Fruit fly (Drosophila melanogaster) whole organism, embryonic: ENCODE results near the gene ssp.

ENCODE experiments used
- Asciz ChIP-seq: fragments of 200-800 bp; sonication (Bioruptor generic); optimal IDR thresholded peaks from 2 replicates; lab custom pipeline; 2017; ENCODE audit warnings: missing biosample characterization, mild to moderate bottlenecking, missing genetic modification characterization, missing genetic modification reagents
- CG10209 ChIP-seq: fragments of 200-800 bp; sonication (Bioruptor generic); optimal IDR thresholded peaks from 3 replicates; lab custom pipeline; 2017; ENCODE audit warnings: missing biosample characterization, mild to moderate bottlenecking, missing genetic modification characterization, missing genetic modification reagents
- CG10366 ChIP-seq: fragments of 200-800 bp; sonication (Bioruptor generic); IDR thresholded peaks from 2 replicates; pipeline ENCODE4 v1.3.6; 2022; ENCODE audit warnings: missing biosample characterization, missing genetic modification characterization
- CG10462 ChIP-seq: fragments of 200-800 bp; sonication (Bioruptor generic); optimal IDR thresholded peaks from 2 replicates; lab custom pipeline; 2016; ENCODE audit warnings: missing biosample characterization, missing genetic modification characterization
- CG11560 ChIP-seq: fragments of 200-800 bp; sonication (Bioruptor generic); IDR thresholded peaks from 3 replicates; pipeline ENCODE4 v1.3.6; 2022; ENCODE audit warnings: missing biosample characterization, missing genetic modification characterization
- CG12071 ChIP-seq: fragments of 200-800 bp; sonication (Bioruptor generic); optimal IDR thresholded peaks from 3 replicates; lab custom pipeline; 2018; ENCODE audit warnings: missing biosample characterization, mild to moderate bottlenecking, missing genetic modification characterization
- CG13287 ChIP-seq: fragments of 200-800 bp; sonication (Bioruptor generic); IDR thresholded peaks from 2 replicates; pipeline ENCODE4 v1.3.6; 2022; ENCODE audit warnings: missing biosample characterization, missing genetic modification characterization; ENCODE audit not compliant: partially characterized antibody
- CG15601 ChIP-seq: fragments of 200-800 bp; sonication (Bioruptor generic); optimal IDR thresholded peaks from 3 replicates; lab custom pipeline; 2019; ENCODE audit warnings: missing biosample characterization, mild to moderate bottlenecking, missing genetic modification characterization, moderate library complexity
- CG1647 ChIP-seq: fragments of 200-800 bp; sonication (Bioruptor generic); optimal IDR thresholded peaks from 3 replicates; lab custom pipeline; 2016; ENCODE audit warnings: missing biosample characterization, missing genetic modification characterization
- CG16813 ChIP-seq: fragments of 200-800 bp; sonication (Bioruptor generic); IDR thresholded peaks from 3 replicates; pipeline ENCODE4 v1.3.6; 2022; ENCODE audit warnings: missing biosample characterization, missing genetic modification characterization; ENCODE audit not compliant: partially characterized antibody
- CG17802 ChIP-seq: fragments of 200-800 bp; sonication (Bioruptor generic); optimal IDR thresholded peaks from 2 replicates; lab custom pipeline; 2018; ENCODE audit warnings: missing biosample characterization, mild to moderate bottlenecking, missing genetic modification characterization, moderate library complexity
- CG17912 ChIP-seq: fragments of 200-800 bp; sonication (Bioruptor generic); optimal IDR thresholded peaks from 2 replicates; lab custom pipeline; 2018; ENCODE audit warnings: missing biosample characterization, mild to moderate bottlenecking, missing genetic modification characterization
- CG30403 ChIP-seq: fragments of 200-800 bp; sonication (Bioruptor generic); optimal IDR thresholded peaks from 3 replicates; lab custom pipeline; 2016; ENCODE audit warnings: missing biosample characterization, missing genetic modification characterization
- CG4854 ChIP-seq: fragments of 200-800 bp; sonication (Bioruptor generic); optimal IDR thresholded peaks from 2 replicates; lab custom pipeline; 2016; ENCODE audit warnings: missing biosample characterization, missing genetic modification characterization, inconsistent platforms
- CG6854 ChIP-seq: fragments of 200-800 bp; sonication (Bioruptor generic); optimal IDR thresholded peaks from 3 replicates; lab custom pipeline; 2017; ENCODE audit warnings: missing biosample characterization, mild to moderate bottlenecking, missing genetic modification characterization
- CG8089 ChIP-seq: fragments of 200-800 bp; sonication (Bioruptor generic); optimal IDR thresholded peaks from 3 replicates; lab custom pipeline; 2016; ENCODE audit warnings: missing biosample characterization, missing genetic modification characterization
- CG8924 ChIP-seq: fragments of 200-800 bp; optimal IDR thresholded peaks from 3 replicates; lab custom pipeline; 2019; ENCODE audit warnings: missing biosample characterization, mild to moderate bottlenecking, missing genetic modification characterization, moderate library complexity
- CG9437 ChIP-seq: fragments of 200-800 bp; sonication (Bioruptor generic); optimal IDR thresholded peaks from 2 replicates; lab custom pipeline; 2018; ENCODE audit warnings: missing biosample characterization, mild to moderate bottlenecking, missing genetic modification characterization
- CG9932 ChIP-seq: fragments of 200-800 bp; sonication (Bioruptor generic); IDR thresholded peaks from 2 replicates; pipeline ENCODE4 v1.3.6; 2022; ENCODE audit warnings: missing biosample characterization, missing genetic modification characterization
- CrebB ChIP-seq: fragments of 200-800 bp; sonication (Bioruptor generic); optimal IDR thresholded peaks from 3 replicates; lab custom pipeline; 2018; ENCODE audit warnings: missing biosample characterization, mild to moderate bottlenecking, missing genetic modification characterization
- Ets65A ChIP-seq: fragments of 200-800 bp; sonication (Bioruptor generic); peaks from one replicate; lab custom pipeline; 2016; ENCODE audit warnings: missing biosample characterization, missing genetic modification characterization
- Hmx ChIP-seq: fragments of 200-800 bp; sonication (Bioruptor generic); optimal IDR thresholded peaks from 2 replicates; lab custom pipeline; 2016; ENCODE audit warnings: missing biosample characterization, missing genetic modification characterization
- Hr78 ChIP-seq, 2 experiments: fragments of 200-800 bp in 1 of 2; fragments of >200 bp in 1 of 2; sonication (Bioruptor generic) in 1 of 2; optimal IDR thresholded peaks; 2 replicates each; lab custom pipeline; 2017 to 2019; ENCODE audit warnings: missing biosample characterization in 2 of 2, missing genetic modification characterization in 2 of 2, mild to moderate bottlenecking in 1 of 2, moderate library complexity in 1 of 2
- Myb ChIP-seq: fragments of 200-800 bp; sonication (Bioruptor generic); optimal IDR thresholded peaks from 2 replicates; lab custom pipeline; 2016; ENCODE audit warnings: missing biosample characterization, missing genetic modification characterization
- Sin3A ChIP-seq: fragments of >200 bp; optimal IDR thresholded peaks from 2 replicates; lab custom pipeline; 2018
- Sry-β ChIP-seq: fragments of 200-800 bp; sonication (Bioruptor generic); optimal IDR thresholded peaks from 2 replicates; lab custom pipeline; 2018; ENCODE audit warnings: missing biosample characterization, mild to moderate bottlenecking, missing genetic modification characterization, moderate library complexity
- btn ChIP-seq: fragments of 200-800 bp; sonication (Bioruptor generic); optimal IDR thresholded peaks from 2 replicates; lab custom pipeline; 2016; ENCODE audit warnings: missing biosample characterization, missing genetic modification characterization
- ci ChIP-seq: fragments of 200-800 bp; sonication (Bioruptor generic); IDR thresholded peaks from 3 replicates; pipeline ENCODE4 v1.3.6; 2022; ENCODE audit warnings: missing biosample characterization, missing genetic modification characterization
- croc ChIP-seq: fragments of 200-800 bp; sonication (Bioruptor generic); conservative IDR thresholded peaks from 3 replicates; pipeline ENCODE4 v1.3.6; 2022; ENCODE audit warnings: missing biosample characterization, missing genetic modification characterization
- crp ChIP-seq, 2 experiments: fragments of 200-800 bp; sonication (Bioruptor generic); optimal IDR thresholded peaks; 2 replicates in 1 of 2; 3 replicates in 1 of 2; lab custom pipeline; 2017; ENCODE audit warnings: missing biosample characterization in 2 of 2, missing genetic modification characterization in 2 of 2, mild to moderate bottlenecking in 1 of 2, moderate library complexity in 1 of 2
- dan ChIP-seq: fragments of 200-800 bp; sonication (Bioruptor generic); IDR thresholded peaks from 2 replicates; pipeline ENCODE4 v1.3.6; 2022; ENCODE audit warnings: missing biosample characterization, missing genetic modification characterization
- dmrt11E ChIP-seq: fragments of 200-800 bp; sonication (Bioruptor generic); optimal IDR thresholded peaks from 3 replicates; lab custom pipeline; 2018; ENCODE audit warnings: missing biosample characterization, mild to moderate bottlenecking, missing genetic modification characterization, moderate library complexity
- exex ChIP-seq: fragments of 200-800 bp; sonication (Bioruptor generic); optimal IDR thresholded peaks from 4 replicates; lab custom pipeline; 2018; ENCODE audit warnings: missing biosample characterization, mild to moderate bottlenecking, missing genetic modification characterization, moderate library complexity
- fd3F ChIP-seq: fragments of 200-800 bp; sonication (Bioruptor generic); optimal IDR thresholded peaks from 2 replicates; lab custom pipeline; 2018; ENCODE audit warnings: missing biosample characterization, mild to moderate bottlenecking, missing genetic modification characterization, moderate library complexity
- fru ChIP-seq: fragments of >200 bp; optimal IDR thresholded peaks from 2 replicates; lab custom pipeline; 2017
- gro ChIP-seq: fragments of 200-800 bp; sonication (Bioruptor generic); optimal IDR thresholded peaks from 2 replicates; lab custom pipeline; 2016; ENCODE audit warnings: missing biosample characterization, missing genetic modification characterization
- jumu ChIP-seq: fragments of 200-800 bp; sonication (Bioruptor generic); optimal IDR thresholded peaks from 3 replicates; lab custom pipeline; 2016; ENCODE audit warnings: missing biosample characterization, missing genetic modification characterization
- klu ChIP-seq: fragments of 200-800 bp; sonication (Bioruptor generic); IDR thresholded peaks from 2 replicates; pipeline ENCODE4 v1.3.6; 2022; ENCODE audit warnings: missing biosample characterization, missing genetic modification characterization
- lbe ChIP-seq: fragments of 200-800 bp; sonication (Bioruptor generic); optimal IDR thresholded peaks from 2 replicates; lab custom pipeline; 2016; ENCODE audit warnings: missing biosample characterization, mild to moderate bottlenecking, missing genetic modification characterization
- mirr ChIP-seq: fragments of 200-800 bp; sonication (Bioruptor generic); optimal IDR thresholded peaks from 3 replicates; lab custom pipeline; 2018; ENCODE audit warnings: missing biosample characterization, mild to moderate bottlenecking, missing genetic modification characterization
- mld ChIP-seq: fragments of 200-800 bp; sonication (Bioruptor generic); IDR thresholded peaks from 3 replicates; pipeline ENCODE4 v1.3.6; 2022; ENCODE audit warnings: missing biosample characterization, missing genetic modification characterization; ENCODE audit not compliant: partially characterized antibody
- nerfin-1 ChIP-seq: fragments of 200-800 bp; sonication (Bioruptor generic); optimal IDR thresholded peaks from 3 replicates; lab custom pipeline; 2019; ENCODE audit warnings: missing biosample characterization, mild to moderate bottlenecking, missing genetic modification characterization, moderate library complexity
- odd ChIP-seq: fragments of 200-800 bp; sonication (Bioruptor generic); optimal IDR thresholded peaks from 2 replicates; lab custom pipeline; 2017; ENCODE audit warnings: missing biosample characterization, mild to moderate bottlenecking, missing genetic modification characterization
- onecut ChIP-seq: fragments of 200-800 bp; sonication (Bioruptor generic); IDR thresholded peaks from 2 replicates; pipeline ENCODE4 v1.3.6; 2022; ENCODE audit warnings: missing biosample characterization, missing genetic modification characterization
- pho ChIP-seq: fragments of 200-800 bp; sonication (Bioruptor generic); optimal IDR thresholded peaks from 2 replicates; lab custom pipeline; 2016; ENCODE audit warnings: missing biosample characterization, missing genetic modification characterization
- pnt ChIP-seq: fragments of 200-800 bp; sonication (Bioruptor generic); optimal IDR thresholded peaks from 3 replicates; lab custom pipeline; 2016; ENCODE audit warnings: missing biosample characterization, missing genetic modification characterization
- row ChIP-seq: fragments of 200-800 bp; sonication (Bioruptor generic); IDR thresholded peaks from 3 replicates; pipeline ENCODE4 v1.3.6; 2022; ENCODE audit warnings: missing biosample characterization, missing genetic modification characterization
- scrt ChIP-seq: fragments of 200-800 bp; sonication (Bioruptor generic); optimal IDR thresholded peaks from 2 replicates; lab custom pipeline; 2018; ENCODE audit warnings: missing biosample characterization, mild to moderate bottlenecking, missing genetic modification characterization, moderate library complexity
- slou ChIP-seq: fragments of 200-800 bp; sonication (Bioruptor generic); optimal IDR thresholded peaks from 3 replicates; lab custom pipeline; 2016; ENCODE audit warnings: missing biosample characterization, missing genetic modification characterization
- sqz ChIP-seq: fragments of 200-800 bp; sonication (Bioruptor generic); optimal IDR thresholded peaks from 3 replicates; lab custom pipeline; 2018; ENCODE audit warnings: missing biosample characterization, mild to moderate bottlenecking, missing genetic modification characterization
- toy ChIP-seq: fragments of 200-800 bp; sonication (Bioruptor generic); IDR thresholded peaks from 2 replicates; pipeline ENCODE4 v1.3.6; 2022; ENCODE audit warnings: missing biosample characterization, missing genetic modification characterization
- yki ChIP-seq: fragments of >200 bp; optimal IDR thresholded peaks from 3 replicates; lab custom pipeline; 2018

The ssp gene

DNA sequence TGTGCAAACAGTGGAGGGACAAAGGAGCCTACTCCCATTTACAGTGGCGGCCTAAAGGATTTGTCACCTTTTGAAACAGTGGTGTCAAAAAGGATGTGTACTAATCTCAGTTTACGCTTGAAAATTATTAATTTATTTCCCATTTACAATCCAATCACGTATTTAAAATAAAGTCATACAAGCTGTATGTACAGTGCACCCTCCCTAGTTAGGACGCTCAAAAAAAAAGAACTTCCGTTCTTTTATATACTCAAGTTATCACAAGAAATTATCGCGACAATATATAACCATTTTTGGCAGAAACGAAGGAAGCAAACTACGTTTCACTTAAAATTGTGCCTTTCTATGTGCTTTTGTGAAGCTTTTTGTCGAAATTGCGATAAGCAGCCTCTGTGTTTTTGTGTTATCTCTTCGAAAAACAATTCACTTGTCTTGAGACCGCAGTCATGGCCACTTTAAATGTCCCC is 21.2 kb downstream of the ssp start:
- TF ChIP-seq CG10366 (GFP tag; lab: Robert Waterston, UW), result 0 out of 2 replicates have a peak, but pooled peaks have one; percentile 28
- TF ChIP-seq CG8924 (tag; lab: Kevin White, UChicago), result peak; percentile 56
- TF ChIP-seq mirr, result peak; percentile 0
- peak; percentile 19 for TF ChIP-seq Asciz (GFP tag; lab: Kevin White, UChicago)
- TF ChIP-seq onecut, result no peak
- TF ChIP-seq CG6854, result peak; percentile 34
- peak; percentile 25 for TF ChIP-seq exex (tag; lab: Kevin White, UChicago)
- no peak for TF ChIP-seq Sry-β (GFP tag; lab: Kevin White, UChicago)
- TF ChIP-seq Ets65A, result peak; percentile 91
- TF ChIP-seq CG12071 (GFP tag; lab: Kevin White, UChicago), result no peak
- peak; percentile 10 for TF ChIP-seq lbe (GFP tag; lab: Kevin White, UChicago)
- no peak for TF ChIP-seq CG17912 (GFP tag; lab: Kevin White, UChicago)
- TF ChIP-seq sqz (GFP tag; lab: Kevin White, UChicago), result no peak
- TF ChIP-seq fru, result no peak
- TF ChIP-seq jumu (GFP tag; lab: Kevin White, UChicago), result peak; percentile 31
- no peak for TF ChIP-seq btn
- TF ChIP-seq CG16813 (GFP tag; lab: Robert Waterston, UW), result no peak
- TF ChIP-seq ci (GFP tag; lab: Robert Waterston, UW), result 0 out of 3 replicates have a peak, but pooled peaks have one; percentile 42
- 0 out of 3 replicates have a peak, but pooled peaks have one; percentile 7 for TF ChIP-seq mld (GFP tag; lab: Robert Waterston, UW)
- TF ChIP-seq Sin3A (lab: Kevin White, UChicago), result no peak
- peak; percentile 15 for TF ChIP-seq CG15601 (tag; lab: Kevin White, UChicago)
- no peak for TF ChIP-seq yki (lab: Kevin White, UChicago)
- peak; percentile 36 for TF ChIP-seq CG9437 (GFP tag; lab: Kevin White, UChicago)
- TF ChIP-seq pho, result peak; percentile 26
- TF ChIP-seq CG30403 (GFP tag; lab: Kevin White, UChicago), result peak; percentile 56
- TF ChIP-seq nerfin-1 (tag; lab: Kevin White, UChicago), result peak; percentile 38
- no peak for TF ChIP-seq Hmx (GFP tag; lab: Kevin White, UChicago)
- no peak for TF ChIP-seq CG13287 (GFP tag; lab: Robert Waterston, UW)
- peak; percentile 53 for TF ChIP-seq pnt
- TF ChIP-seq row (GFP tag; lab: Robert Waterston, UW), result peak; percentile 70
- peak; percentile 8 for TF ChIP-seq CG8089 (GFP tag; lab: Kevin White, UChicago)
- TF ChIP-seq crp (GFP tag; optimal IDR thresholded peaks at IDR 0.05; lab: Kevin White, UChicago), result no peak
- no peak for TF ChIP-seq CG17802 (tag; lab: Kevin White, UChicago)
- peak; percentile 7 for TF ChIP-seq CG1647 (GFP tag; lab: Kevin White, UChicago)
- TF ChIP-seq gro (GFP tag; lab: Kevin White, UChicago), result peak; percentile 56
- peak; percentile 57 for TF ChIP-seq Myb (GFP tag; lab: Kevin White, UChicago)
- no peak for TF ChIP-seq toy (GFP tag; lab: Robert Waterston, UW)
- peak; percentile 19 for TF ChIP-seq odd (GFP tag; lab: Kevin White, UChicago)
- TF ChIP-seq klu (GFP tag; lab: Robert Waterston, UW), result no peak
- TF ChIP-seq dan, result no peak
- TF ChIP-seq CG10462 (GFP tag; lab: Kevin White, UChicago), result peak; percentile 13
- TF ChIP-seq dmrt11E (tag; lab: Kevin White, UChicago), result no peak
- no peak for TF ChIP-seq croc (GFP tag; lab: Robert Waterston, UW)
- no peak for TF ChIP-seq scrt
- TF ChIP-seq CG9932 (GFP tag; lab: Robert Waterston, UW), result no peak; the same call in 1 of the 2 replicates
- peak; percentile 60 for TF ChIP-seq CG10209 (GFP tag; lab: Kevin White, UChicago)
- no peak for TF ChIP-seq CG4854 (GFP tag; lab: Kevin White, UChicago)
- TF ChIP-seq CrebB (tag; lab: Kevin White, UChicago), result peak; percentile 7
- TF ChIP-seq slou (GFP tag; lab: Kevin White, UChicago), result no peak
- TF ChIP-seq CG11560 (tag; lab: Robert Waterston, UW), result no peak
- peak; percentile 31 for TF ChIP-seq fd3F
- no peak for TF ChIP-seq Hr78 (GFP tag; optimal IDR thresholded peaks at IDR 0.05; lab: Kevin White, UChicago)
